Worm (Caenorhabditis elegans) whole organism, L4 larva: ENCODE results near the gene alg-2.

ENCODE experiments used
- nhr-11 ChIP-seq: fragments of 150-350 bp; optimal IDR thresholded peaks from 2 replicates; lab custom pipeline; 2014; ENCODE audit warnings: missing biosample characterization, missing genetic modification characterization
- spr-3 ChIP-seq: fragments of 200-800 bp; sonication (Bioruptor generic); optimal IDR thresholded peaks from 2 replicates; lab custom pipeline; 2018; ENCODE audit warnings: mild to moderate bottlenecking, missing genetic modification characterization, missing compliant biosample characterization

ce11 chrII:869316-869715, 3.7 kb upstream of the alg-2 start:
- TF ChIP-seq nhr-11: no peak
- no peak for TF ChIP-seq spr-3
